Worm (Caenorhabditis elegans) whole organism, L4 larva: Measurements from ENCODE around the gene ztf-25.

Experiments
- D1046.2 ChIP-seq: fragments of 200-800 bp; sonication (Bioruptor generic); IDR thresholded peaks from 2 replicates; pipeline ENCODE4 v1.3.6; 2022; ENCODE audit warnings: missing genetic modification characterization, missing compliant biosample characterization
- ceh-82 ChIP-seq: sonication (generic microtip); optimal IDR thresholded peaks from 2 replicates; lab custom pipeline; 2017; ENCODE audit warnings: missing biosample characterization, missing genetic modification characterization
- dpl-1 ChIP-seq: fragments of 150-350 bp; optimal IDR thresholded peaks from 2 replicates; lab custom pipeline; 2014; ENCODE audit warnings: missing biosample characterization, missing genetic modification reagents, missing genetic modification characterization
- nhr-77 ChIP-seq: fragments of 150-350 bp; optimal IDR thresholded peaks from 2 replicates; lab custom pipeline; 2014; ENCODE audit warnings: missing biosample characterization, missing genetic modification characterization
- pha-4 ChIP-seq, 2 experiments: fragments of 150-350 bp in 1 of 2; fragments of 200-800 bp in 1 of 2; sonication (Bioruptor generic) in 1 of 2; IDR thresholded peaks in 1 of 2; optimal IDR thresholded peaks in 1 of 2; 2 replicates each; pipeline versions ENCODE4 v1.3.6 to Lab custom; 2014 to 2022; ENCODE audit warnings: missing genetic modification characterization in 2 of 2, missing genetic modification reagents in 2 of 2, missing biosample characterization in 1 of 2, missing compliant biosample characterization in 1 of 2
- snpc-4 ChIP-seq: fragments of 150-350 bp; optimal IDR thresholded peaks from 2 replicates; lab custom pipeline; 2014; ENCODE audit warnings: missing biosample characterization, missing genetic modification characterization
- unc-62 ChIP-seq, 3 experiments: fragments of 150-350 bp in 1 of 3; sonication (generic microtip); optimal IDR thresholded peaks in 2 of 3; peaks in 1 of 3; 1 replicate in 1 of 3; 2 replicates in 2 of 3; lab custom pipeline; 2014 to 2017; ENCODE audit warnings: missing biosample characterization in 3 of 3, missing genetic modification characterization in 3 of 3, missing genetic modification reagents in 3 of 3, missing genotype in 1 of 3
- zag-1 ChIP-seq: fragments of 150-350 bp; optimal IDR thresholded peaks from 2 replicates; lab custom pipeline; 2014; ENCODE audit warnings: missing biosample characterization, missing genetic modification characterization

DNA sequence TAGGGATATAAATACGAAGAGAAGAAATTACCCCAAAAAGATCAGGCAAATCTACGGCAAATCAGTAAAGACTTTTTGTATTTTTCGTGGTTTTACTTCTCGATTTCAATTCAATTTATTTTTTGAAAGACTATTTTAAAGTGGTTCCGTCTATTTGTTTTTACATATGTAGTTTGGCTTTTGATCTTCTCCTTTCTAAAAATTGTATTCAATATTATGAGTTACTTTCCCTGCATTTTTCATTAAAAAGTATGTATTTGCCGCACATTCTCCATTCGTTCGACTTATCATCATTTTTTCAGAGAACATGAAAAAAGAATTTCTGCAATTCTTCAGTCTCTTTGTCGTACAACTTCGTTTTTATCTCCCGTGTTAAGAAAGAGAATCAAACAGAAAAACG, 34.8 kb upstream of the ztf-25 start, which contains the start of gene C38D9.2:
- TF ChIP-seq nhr-77 = no peak
- TF ChIP-seq dpl-1 = no peak
- no peak for TF ChIP-seq unc-62 (GFP tag; optimal IDR thresholded peaks at IDR 0.05 in 1 of 2; lab: Kevin White, UChicago)
- TF ChIP-seq unc-62 (tag; optimal IDR thresholded peaks at IDR 0.05; lab: Kevin White, UChicago) = no peak
- no peak for TF ChIP-seq D1046.2
- no peak for TF ChIP-seq zag-1
- TF ChIP-seq ceh-82 (tag; lab: Kevin White, UChicago) = no peak
- no peak for TF ChIP-seq snpc-4 (tag; lab: Kevin White, UChicago)
- no peak for TF ChIP-seq pha-4 (GFP tag; IDR thresholded peaks at IDR 0.05; lab: Robert Waterston, UW)
- no peak for TF ChIP-seq pha-4 (tag; optimal IDR thresholded peaks at IDR 0.05; lab: Kevin White, UChicago)
